Fruit fly (Drosophila melanogaster) S2 (cell line): ENCODE measurements around the gene cona.

Experiments used
- CG8478 ChIP-seq: fragments of >200 bp; optimal IDR thresholded peaks from 2 replicates; lab custom pipeline; 2018
- CTCF ChIP-seq, 2 experiments: fragments of >200 bp; optimal IDR thresholded peaks; 2 replicates each; lab custom pipeline; 2018

cona gene

dm6 chr3R:18385593-18385992 lies at the start of gene cona:
TSS of gene cona (plus strand) at chr3R:18385828.
- TF ChIP-seq CTCF (optimal IDR thresholded peaks at IDR 0.05; lab: Kevin White, UChicago) (no peak), CG8478 (lab: Kevin White, UChicago) (no peak)

DNA sequence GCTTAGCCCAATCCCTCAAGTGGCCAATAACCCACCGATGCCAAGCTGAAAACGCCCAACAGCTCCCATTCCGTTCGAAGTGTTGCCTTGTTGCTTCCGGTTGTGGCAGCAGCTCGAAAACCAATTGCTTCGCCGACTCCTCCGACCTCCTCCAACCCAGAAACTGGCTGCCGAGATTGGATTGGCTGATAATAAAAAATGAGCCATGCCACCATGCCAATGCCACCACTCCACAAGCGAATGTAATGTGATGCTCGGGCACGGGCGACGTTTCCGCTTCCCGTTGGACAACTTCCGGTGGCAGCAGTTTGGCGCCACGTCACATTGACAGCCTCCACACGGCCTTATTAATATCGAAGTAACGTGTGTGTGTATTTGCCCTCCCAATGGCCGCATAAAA lies 47.1 kb upstream of the cona start:
- no peak for TF ChIP-seq CTCF (optimal IDR thresholded peaks at IDR 0.05; lab: Kevin White, UChicago)

dm6 chr3R:18355781-18356180 lies 29.8 kb upstream of the cona start:
- TF ChIP-seq CG8478 (lab: Kevin White, UChicago) (no peak), CTCF (optimal IDR thresholded peaks at IDR 0.05; lab: Kevin White, UChicago) (no peak)

DNA sequence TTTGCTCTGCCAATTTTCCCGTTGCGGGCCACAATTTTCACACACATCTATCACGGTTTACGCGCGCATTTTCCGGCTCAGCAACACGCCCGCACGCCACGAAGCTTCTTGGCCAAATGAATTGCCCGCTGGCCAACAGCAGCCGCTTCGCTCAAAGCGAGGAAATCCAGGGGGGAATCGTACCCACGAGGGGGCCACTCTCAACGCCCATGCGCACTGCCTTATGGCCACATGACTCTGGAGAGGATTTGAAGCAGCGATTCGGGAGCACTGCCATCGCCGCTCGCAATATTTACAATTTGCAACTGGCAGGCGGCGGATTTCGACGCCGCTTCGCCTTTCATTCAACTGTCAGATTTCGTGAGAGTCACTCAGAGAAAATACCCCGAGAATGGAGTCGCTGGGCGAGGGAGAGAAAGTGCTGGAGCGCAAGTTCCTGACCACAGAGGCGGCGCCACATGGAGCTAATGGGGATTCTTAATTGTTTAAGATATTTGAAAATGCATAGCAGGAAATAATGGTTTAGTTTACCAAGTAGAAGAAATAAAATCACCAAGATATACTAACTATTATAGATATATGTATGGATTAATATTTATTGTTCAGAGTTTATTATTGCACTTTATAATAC lies 24.9 kb upstream of the cona start, which contains the start of gene CG15803:
Gene CG15803, minus strand, starts transcription at position 99 of the 631 bp plus-strand sequence.
- no peak for TF ChIP-seq CTCF (optimal IDR thresholded peaks at IDR 0.05; lab: Kevin White, UChicago)
- TF ChIP-seq CG8478 (lab: Kevin White, UChicago), result no peak

dm6 chr3R:18361694-18362093 lies 23.9 kb upstream of the cona start, which contains the start of gene hmw:
TSS of gene hmw (plus strand) at chr3R:18361994.
- no peak for TF ChIP-seq CTCF (optimal IDR thresholded peaks at IDR 0.05; lab: Kevin White, UChicago)
- no peak for TF ChIP-seq CG8478 (lab: Kevin White, UChicago)

- no peak for TF ChIP-seq CG8478 (lab: Kevin White, UChicago)
These were observed 19.5 kb upstream of the cona start, which contains the start of the genes WRNexo and Nup43 for dm6 chr3R:18365978-18366643. TSS of gene WRNexo (minus strand) at chr3R:18366162. TSS of gene Nup43 (plus strand) at chr3R:18366638.

DNA sequence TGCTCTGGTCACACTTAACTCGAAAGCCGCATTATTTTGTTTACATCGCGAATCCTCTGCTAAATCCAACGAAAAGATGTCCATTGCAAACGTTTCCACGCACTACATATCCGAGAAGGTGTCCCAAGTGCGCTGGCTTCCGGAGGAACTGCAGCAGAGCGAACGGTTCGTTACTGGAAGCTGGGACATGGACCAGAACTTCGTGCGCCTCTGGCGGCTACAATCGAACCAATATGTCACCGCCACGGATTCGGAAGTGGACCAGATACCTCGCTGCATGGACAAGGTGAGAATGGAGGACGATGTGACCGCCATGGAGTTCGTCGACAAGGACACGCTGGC lies 19.0 kb upstream of the cona start:
- TF ChIP-seq CTCF (optimal IDR thresholded peaks at IDR 0.05; lab: Kevin White, UChicago) (no peak), CG8478 (lab: Kevin White, UChicago) (no peak)

DNA sequence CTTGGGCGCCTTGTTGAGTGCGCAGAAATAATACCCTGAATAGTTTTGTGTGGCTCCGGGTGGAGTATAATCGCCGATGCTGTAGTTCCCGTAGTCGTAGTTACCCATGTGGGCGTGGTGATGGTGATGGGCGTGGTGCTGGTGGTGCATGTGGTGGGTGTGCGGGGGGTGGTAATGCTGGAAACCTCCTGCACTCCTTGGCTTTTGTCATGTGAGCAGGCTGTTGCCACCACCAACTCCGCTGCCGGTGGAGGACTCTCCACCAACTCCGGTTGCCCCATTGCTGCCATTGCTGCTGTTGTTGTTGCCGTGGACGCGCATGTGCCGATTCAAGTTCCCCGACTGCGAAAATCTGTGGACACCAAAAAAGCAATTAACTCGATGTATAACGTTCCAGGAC lies 17.0 kb upstream of the cona start:
- no peak for TF ChIP-seq CG8478 (lab: Kevin White, UChicago)
- no peak for TF ChIP-seq CTCF (optimal IDR thresholded peaks at IDR 0.05; lab: Kevin White, UChicago)

DNA sequence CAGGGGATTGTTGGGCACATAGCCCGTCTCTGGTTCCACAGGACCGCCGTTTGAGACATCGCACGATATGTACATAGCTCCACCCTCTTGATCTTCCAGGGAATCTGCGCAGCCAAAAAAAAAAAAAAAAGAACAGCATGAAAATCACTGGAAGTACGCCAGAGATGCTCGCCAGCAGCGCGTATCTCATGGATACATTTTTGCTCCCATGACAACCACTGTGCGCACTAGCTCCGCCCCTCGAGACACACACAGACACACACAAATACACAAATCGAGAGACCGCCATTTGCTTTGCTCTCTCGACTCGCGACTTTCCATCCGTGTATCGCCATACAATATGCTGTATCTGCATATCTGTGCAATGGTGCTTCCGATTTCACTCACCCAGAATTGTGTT lies 14.3 kb upstream of the cona start:
- TF ChIP-seq CTCF (optimal IDR thresholded peaks at IDR 0.05; lab: Kevin White, UChicago) (no peak), CG8478 (lab: Kevin White, UChicago) (no peak)

DNA sequence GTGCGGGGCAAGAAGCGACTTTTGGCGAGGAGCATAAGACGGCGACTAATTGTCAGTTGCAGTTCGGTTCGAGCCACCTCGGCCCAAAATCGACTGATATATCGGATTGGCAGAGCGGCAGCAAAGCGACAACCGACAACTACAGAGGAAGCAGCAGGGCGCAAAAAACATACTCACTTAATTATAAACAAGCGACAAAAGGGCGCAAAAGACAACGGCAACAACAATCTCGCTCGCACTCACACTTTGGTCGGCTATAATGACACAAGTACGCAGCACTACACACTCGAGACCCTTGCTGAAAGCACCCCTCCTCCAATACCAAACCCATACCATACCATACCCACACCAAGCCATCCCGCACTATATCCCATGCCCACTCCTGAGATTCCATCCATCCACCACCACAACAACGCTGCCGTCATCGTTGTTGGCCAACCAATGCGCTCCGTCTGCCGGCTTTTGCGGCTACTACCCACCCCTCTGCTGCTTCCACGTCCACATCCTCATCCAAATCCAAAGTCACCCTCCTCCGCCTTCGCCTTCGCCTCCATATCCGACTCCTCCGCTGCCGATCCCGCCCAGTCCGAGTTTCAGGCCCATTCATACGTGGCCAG lies 12.8 kb upstream of the cona start, which contains the start of gene gl:
Gene gl, minus strand, starts transcription at position 51 of the 617 bp plus-strand sequence.
- TF ChIP-seq CTCF (optimal IDR thresholded peaks at IDR 0.05; lab: Kevin White, UChicago), result no peak
- no peak for TF ChIP-seq CG8478 (lab: Kevin White, UChicago)

dm6 chr3R:18380251-18380812 lies 5.3 kb upstream of the cona start:
- no peak for TF ChIP-seq CG8478 (lab: Kevin White, UChicago)
- TF ChIP-seq CTCF (optimal IDR thresholded peaks at IDR 0.05; lab: Kevin White, UChicago), result no peak

- TF ChIP-seq CG8478 (lab: Kevin White, UChicago), result no peak
- TF ChIP-seq CTCF (optimal IDR thresholded peaks at IDR 0.05; lab: Kevin White, UChicago), result peak in 1 of 2 experiments; percentile 34
These were observed 4.6 kb upstream of the cona start, which contains the start of gene CG7675 for dm6 chr3R:18381014-18381512. TSS of gene CG7675 (minus strand) at chr3R:18381178.

- no peak for TF ChIP-seq CG8478 (lab: Kevin White, UChicago)
- no peak for TF ChIP-seq CTCF (optimal IDR thresholded peaks at IDR 0.05; lab: Kevin White, UChicago)
These were observed 656 bp upstream of the cona start, which contains the start of gene CG14309 for dm6 chr3R:18384972-18385371. TSS of gene CG14309 (minus strand) at chr3R:18385072.

DNA sequence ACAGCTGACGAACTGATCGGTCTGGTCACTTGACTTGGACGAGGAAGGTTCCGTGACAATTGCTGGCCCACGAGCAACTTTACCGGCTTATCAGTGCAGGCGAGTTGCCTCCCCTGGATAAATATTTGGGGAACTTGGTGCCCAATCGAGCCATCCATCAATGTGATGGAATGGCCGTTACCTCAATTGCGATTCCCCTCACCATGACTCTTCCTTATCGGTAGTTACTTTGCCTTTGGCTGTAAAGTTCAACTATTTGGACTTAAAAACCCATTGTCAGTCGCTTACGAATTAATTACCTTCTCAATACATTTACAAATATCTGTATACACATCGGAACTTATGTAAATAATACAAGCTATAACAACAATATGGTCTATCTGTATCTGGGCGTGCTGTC lies 4.2 kb downstream of the cona start, which contains the start of gene Vha100-4:
Gene Vha100-4, minus strand, starts transcription at position 16 of the 400 bp plus-strand sequence.
- no peak for TF ChIP-seq CG8478 (lab: Kevin White, UChicago)
- TF ChIP-seq CTCF (optimal IDR thresholded peaks at IDR 0.05; lab: Kevin White, UChicago), result no peak
